Fruit fly (Drosophila melanogaster) whole organism, wandering third instar larva: ENCODE data around the gene CG18294.
A peak's percentile ranks its signal among the peaks of the same experiment; 100 is the strongest.
"Not testable (repeated sequence)": the region's sequence is repeated elsewhere in the genome, so short reads cannot be mapped to it uniquely, and the experiment has no call there.

Experiments used
- Abd-B ChIP-seq: fragments of >200 bp; optimal IDR thresholded peaks from 2 replicates; lab custom pipeline; 2017; ENCODE audit warnings: missing biosample characterization, missing genetic modification characterization
- CG32264 ChIP-seq: fragments of 200-800 bp; sonication (Bioruptor generic); optimal IDR thresholded peaks from 2 replicates; lab custom pipeline; 2016; ENCODE audit warnings: missing biosample characterization, missing genetic modification characterization
- CG9705 ChIP-seq: fragments of 200-800 bp; sonication (Bioruptor generic); optimal IDR thresholded peaks from 2 replicates; lab custom pipeline; 2018; ENCODE audit warnings: missing biosample characterization, mild to moderate bottlenecking, missing genetic modification characterization
- CrebA ChIP-seq: fragments of 200-800 bp; sonication (Bioruptor generic); optimal IDR thresholded peaks from 2 replicates; lab custom pipeline; 2016; ENCODE audit warnings: missing biosample characterization, mild to moderate bottlenecking, missing genetic modification characterization, borderline replicate concordance
- Dfd ChIP-seq: fragments of >200 bp; optimal IDR thresholded peaks from 2 replicates; lab custom pipeline; 2017; ENCODE audit warnings: missing biosample characterization, missing genetic modification characterization
- Dif ChIP-seq: fragments of 200-275, 200-300 bp; sonication (Bioruptor generic); optimal IDR thresholded peaks from 2 replicates; lab custom pipeline; 2018; ENCODE audit warnings: missing biosample characterization, missing genetic modification characterization; ENCODE audit not compliant: partially characterized antibody
- GATAd ChIP-seq: sonication (Bioruptor generic); optimal IDR thresholded peaks from 2 replicates; lab custom pipeline; 2016; ENCODE audit warnings: missing biosample characterization, missing genetic modification characterization
- HLH106 ChIP-seq: fragments of 200-800 bp; optimal IDR thresholded peaks from 3 replicates; lab custom pipeline; 2019; ENCODE audit warnings: missing biosample characterization, mild to moderate bottlenecking, missing genetic modification characterization, moderate library complexity
- Hr78 ChIP-seq: fragments of >200 bp; optimal IDR thresholded peaks from 2 replicates; lab custom pipeline; 2017; ENCODE audit warnings: missing biosample characterization, missing genetic modification characterization
- Hr83 ChIP-seq: fragments of 200-300 bp; sonication (Bioruptor generic); optimal IDR thresholded peaks from 2 replicates; lab custom pipeline; 2016; ENCODE audit warnings: missing biosample characterization, mild to moderate bottlenecking, missing genetic modification characterization, moderate library complexity; ENCODE audit not compliant: poor library complexity, severe bottlenecking
- Mio ChIP-seq: sonication (Bioruptor generic); optimal IDR thresholded peaks from 2 replicates; lab custom pipeline; 2016; ENCODE audit warnings: missing biosample characterization, missing genetic modification characterization
- Myc ChIP-seq: fragments of >200 bp; optimal IDR thresholded peaks from 2 replicates; lab custom pipeline; 2017
- OdsH ChIP-seq: fragments of 200-800 bp; sonication (Bioruptor generic); optimal IDR thresholded peaks from 2 replicates; lab custom pipeline; 2016; ENCODE audit warnings: missing biosample characterization, mild to moderate bottlenecking, missing genetic modification characterization
- Rel ChIP-seq, 2 experiments: fragments of 200-800 bp; sonication (Bioruptor generic) in 1 of 2; optimal IDR thresholded peaks; 2 replicates in 1 of 2; 3 replicates in 1 of 2; lab custom pipeline; 2016 to 2019; ENCODE audit warnings: mild to moderate bottlenecking in 2 of 2, missing biosample characterization in 2 of 2, missing genetic modification characterization in 2 of 2, moderate library complexity in 1 of 2
- Sp1 ChIP-seq: fragments of 200-800 bp; sonication (Bioruptor generic); optimal IDR thresholded peaks from 3 replicates; lab custom pipeline; 2019; ENCODE audit warnings: missing biosample characterization, mild to moderate bottlenecking, missing genetic modification characterization, moderate library complexity
- Vsx2 ChIP-seq: fragments of 200-300, 225-300 bp; sonication (Bioruptor generic); optimal IDR thresholded peaks from 2 replicates; lab custom pipeline; 2018; ENCODE audit warnings: missing biosample characterization, missing genetic modification characterization; ENCODE audit not compliant: partially characterized antibody
- br ChIP-seq: fragments of 200-800 bp; sonication (Bioruptor generic); optimal IDR thresholded peaks from 2 replicates; lab custom pipeline; 2016; ENCODE audit warnings: missing biosample characterization, missing genetic modification characterization
- brk ChIP-seq: fragments of 200-800 bp; sonication (Bioruptor generic); optimal IDR thresholded peaks from 2 replicates; lab custom pipeline; 2016; ENCODE audit warnings: missing biosample characterization, mild to moderate bottlenecking, missing genetic modification characterization
- dl ChIP-seq, 2 experiments: fragments of 175-275, 200-275 bp in 1 of 2; fragments of 200-275 bp in 1 of 2; sonication (Bioruptor generic); optimal IDR thresholded peaks; lab custom pipeline; 2018; ENCODE audit warnings: mild to moderate bottlenecking in 2 of 2, missing biosample characterization in 2 of 2, missing genetic modification characterization in 2 of 2, moderate library complexity in 2 of 2; ENCODE audit not compliant: partially characterized antibody in 2 of 2, insufficient read depth in 1 of 2
- dmrt93B ChIP-seq: fragments of 200-800 bp; sonication (Bioruptor generic); optimal IDR thresholded peaks from 2 replicates; lab custom pipeline; 2018; ENCODE audit warnings: missing biosample characterization, mild to moderate bottlenecking, missing genetic modification characterization
- dsf ChIP-seq: sonication (Bioruptor generic); optimal IDR thresholded peaks from 2 replicates; lab custom pipeline; 2016; ENCODE audit warnings: missing biosample characterization, missing genetic modification characterization, borderline replicate concordance
- ey ChIP-seq: fragments of 200-800 bp; sonication (Bioruptor generic); optimal IDR thresholded peaks from 2 replicates; lab custom pipeline; 2016; ENCODE audit warnings: missing biosample characterization, missing genetic modification characterization
- fru ChIP-seq: fragments of 200-800 bp; sonication (Bioruptor generic); optimal IDR thresholded peaks from 3 replicates; lab custom pipeline; 2016; ENCODE audit warnings: missing biosample characterization, mild to moderate bottlenecking, missing genetic modification characterization
- pan ChIP-seq: fragments of >200 bp; optimal IDR thresholded peaks from 2 replicates; lab custom pipeline; 2017
- psq ChIP-seq: fragments of 200-800 bp; sonication (Bioruptor generic); optimal IDR thresholded peaks from 3 replicates; lab custom pipeline; 2017; ENCODE audit warnings: missing biosample characterization, mild to moderate bottlenecking, missing genetic modification characterization, moderate library complexity
- rgr ChIP-seq: fragments of 200-800 bp; sonication (Bioruptor generic); optimal IDR thresholded peaks from 3 replicates; lab custom pipeline; 2016; ENCODE audit warnings: missing biosample characterization, mild to moderate bottlenecking, missing genetic modification characterization
- sage ChIP-seq: fragments of 200-800 bp; sonication (Bioruptor generic); optimal IDR thresholded peaks from 2 replicates; lab custom pipeline; 2016; ENCODE audit warnings: missing biosample characterization, mild to moderate bottlenecking, missing genetic modification characterization
- tai ChIP-seq: sonication (Bioruptor generic); optimal IDR thresholded peaks from 2 replicates; lab custom pipeline; 2016; ENCODE audit warnings: missing biosample characterization, missing genetic modification characterization
- woc ChIP-seq: sonication (Bioruptor generic); optimal IDR thresholded peaks from 2 replicates; lab custom pipeline; 2016; ENCODE audit warnings: missing biosample characterization, mild to moderate bottlenecking, missing genetic modification characterization

Gene CG18294

dm6 chr3L:19496600-19496999, 21.2 kb upstream of the CG18294 start:
- TF ChIP-seq pan = no peak
- no peak for TF ChIP-seq GATAd
- TF ChIP-seq Dfd (GFP tag; lab: Kevin White, UChicago) = no peak
- no peak for TF ChIP-seq Vsx2 (GFP tag; lab: Kevin White, UChicago)
- no peak for TF ChIP-seq OdsH (GFP tag; lab: Kevin White, UChicago)
- no peak for TF ChIP-seq sage (GFP tag; lab: Kevin White, UChicago)
- TF ChIP-seq Mio (GFP tag; lab: Kevin White, UChicago) = no peak
- TF ChIP-seq HLH106 = no peak
- no peak for TF ChIP-seq dl (GFP tag; optimal IDR thresholded peaks at IDR 0.05; lab: Kevin White, UChicago; ENCODE audit: insufficient read depth in 1 of 2, partially characterized antibody in 2 of 2)
- no peak for TF ChIP-seq brk

- TF ChIP-seq brk (no peak), woc (no peak), Dif (GFP tag; lab: Kevin White, UChicago) (no peak), sage (GFP tag; lab: Kevin White, UChicago) (no peak), Hr78 (GFP tag; lab: Kevin White, UChicago) (no peak), rgr (GFP tag; lab: Kevin White, UChicago) (no peak), Hr83 (GFP tag; lab: Kevin White, UChicago) (no peak)
Measured at dm6 chr3L:19495991-19496588, 20.7 kb upstream of the CG18294 start.

- TF ChIP-seq br (GFP tag; lab: Kevin White, UChicago) = no peak
- no peak for TF ChIP-seq ey
- no peak for TF ChIP-seq Dif (GFP tag; lab: Kevin White, UChicago)
- no peak for TF ChIP-seq CrebA
- TF ChIP-seq pan = no peak
- no peak for TF ChIP-seq CG32264
- TF ChIP-seq, all 38 proteins: peak for 0
Measured at dm6 chr3L:19494954-19495353, 19.6 kb upstream of the CG18294 start.

- not testable (repeated sequence) for TF ChIP-seq fru (GFP tag; lab: Kevin White, UChicago); CrebA; OdsH (GFP tag; lab: Kevin White, UChicago)
Measured at dm6 chr3L:19487260-19487659, 11.9 kb upstream of the CG18294 start, which contains the start of gene CG32212. Gene CG32212, plus strand, starts transcription at chr3L:19487560.

dm6 chr3L:19486398-19486797, 11.0 kb upstream of the CG18294 start, which contains the start of gene brv1:
Gene brv1, minus strand, starts transcription at chr3L:19486498.
- TF ChIP-seq psq (GFP tag; lab: Kevin White, UChicago) (no peak), dmrt93B (GFP tag; lab: Kevin White, UChicago) (no peak), Rel (GFP tag; optimal IDR thresholded peaks at IDR 0.05; lab: Kevin White, UChicago) (no peak), Rel (tag; optimal IDR thresholded peaks at IDR 0.05; lab: Kevin White, UChicago) (no peak), brk (no peak), Dfd (GFP tag; lab: Kevin White, UChicago) (no peak), Hr78 (GFP tag; lab: Kevin White, UChicago) (no peak), br (GFP tag; lab: Kevin White, UChicago) (no peak), Hr83 (GFP tag; lab: Kevin White, UChicago) (no peak)

dm6 chr3L:19483007-19483406, 7.6 kb upstream of the CG18294 start:
- TF ChIP-seq Vsx2 (GFP tag; lab: Kevin White, UChicago) (peak; percentile 70), dsf (GFP tag; lab: Kevin White, UChicago) (no peak), Dfd (GFP tag; lab: Kevin White, UChicago) (no peak), Myc (lab: Kevin White, UChicago) (peak; percentile 55), Sp1 (GFP tag; lab: Kevin White, UChicago) (no peak), CG9705 (GFP tag; lab: Kevin White, UChicago) (no peak), rgr (GFP tag; lab: Kevin White, UChicago) (no peak), Abd-B (GFP tag; lab: Kevin White, UChicago) (no peak), tai (GFP tag; lab: Kevin White, UChicago) (no peak), GATAd (no peak), dl (GFP tag; optimal IDR thresholded peaks at IDR 0.05; lab: Kevin White, UChicago; ENCODE audit: insufficient read depth in 1 of 2, partially characterized antibody in 2 of 2) (peak in 1 of 2 experiments; percentile 42), Rel (GFP tag; optimal IDR thresholded peaks at IDR 0.05; lab: Kevin White, UChicago) (no peak), Rel (tag; optimal IDR thresholded peaks at IDR 0.05; lab: Kevin White, UChicago) (no peak), Hr78 (GFP tag; lab: Kevin White, UChicago) (no peak), Hr83 (GFP tag; lab: Kevin White, UChicago) (no peak), psq (GFP tag; lab: Kevin White, UChicago) (no peak), ey (no peak), Dif (GFP tag; lab: Kevin White, UChicago) (peak; percentile 94)
